Worm (Caenorhabditis elegans) whole organism, young adult: ENCODE results near the gene lgc-8.
"Not testable (repeated sequence)": the region's sequence is repeated elsewhere in the genome, so short reads cannot be mapped to it uniquely, and the experiment has no call there.

Experiments used
- B0261.1 ChIP-seq: sonication (generic microtip); optimal IDR thresholded peaks from 2 replicates; lab custom pipeline; 2016; ENCODE audit warnings: mild to moderate bottlenecking, missing genetic modification characterization, moderate library complexity, missing compliant biosample characterization
- B0336.3 ChIP-seq: fragments of 200-800 bp; sonication (Bioruptor generic); IDR thresholded peaks from 2 replicates; pipeline ENCODE4 v1.3.6; 2022; ENCODE audit warnings: missing genetic modification characterization, missing compliant biosample characterization
- D2030.7 ChIP-seq: fragments of 200-800 bp; sonication (Bioruptor generic); IDR thresholded peaks from 2 replicates; pipeline ENCODE4 v1.3.6; 2022; ENCODE audit warnings: missing genetic modification reagents, missing genetic modification characterization, missing compliant biosample characterization
- F10E7.11 ChIP-seq: sonication (generic microtip); optimal IDR thresholded peaks from 2 replicates; lab custom pipeline; 2017; ENCODE audit warnings: mild to moderate bottlenecking, missing genetic modification characterization, moderate library complexity, missing compliant biosample characterization
- F37B4.10 ChIP-seq: fragments of 200-800 bp; sonication (Bioruptor generic); IDR thresholded peaks from 2 replicates; pipeline ENCODE4 v1.3.6; 2022; ENCODE audit warnings: missing genetic modification characterization, missing compliant biosample characterization
- F39B2.1 ChIP-seq: fragments of 200-800 bp; sonication (Bioruptor generic); IDR thresholded peaks from 2 replicates; pipeline ENCODE4 v1.3.6; 2022; ENCODE audit warnings: missing genetic modification reagents, missing genetic modification characterization, missing compliant biosample characterization
- F52B5.7 ChIP-seq: sonication (generic microtip); optimal IDR thresholded peaks from 2 replicates; lab custom pipeline; 2016; ENCODE audit warnings: mild to moderate bottlenecking, missing genetic modification characterization, missing compliant biosample characterization
- T26A5.8 ChIP-seq: sonication (generic microtip); optimal IDR thresholded peaks from 2 replicates; lab custom pipeline; 2016; ENCODE audit warnings: missing genetic modification characterization, missing compliant biosample characterization
- Y53G8AR.9 ChIP-seq: fragments of 200-800 bp; sonication (Bioruptor generic); conservative IDR thresholded peaks from 2 replicates; pipeline ENCODE4 v1.3.6; 2022; ENCODE audit warnings: missing genetic modification reagents, missing genetic modification characterization, missing compliant biosample characterization
- Y79H2A.3 ChIP-seq: fragments of 200-800 bp; sonication (Bioruptor generic); conservative IDR thresholded peaks from 2 replicates; pipeline ENCODE4 v1.3.6; 2022; ENCODE audit warnings: missing genetic modification reagents, missing genetic modification characterization, missing compliant biosample characterization
- ama-1 ChIP-seq, 3 experiments: fragments of 150-350 bp in 1 of 3; sonication (generic microtip) in 2 of 3; optimal IDR thresholded peaks; 2 replicates each; lab custom pipeline; 2014 to 2018; ENCODE audit warnings: missing biosample characterization in 2 of 3, missing genetic modification characterization in 2 of 3, missing genetic modification reagents in 2 of 3
- aptf-2 ChIP-seq: fragments of 200-800 bp; sonication (Bioruptor generic); conservative IDR thresholded peaks from 2 replicates; pipeline ENCODE4 v1.3.6; 2022; ENCODE audit warnings: missing genetic modification reagents, missing genetic modification characterization, missing compliant biosample characterization
- athp-1 ChIP-seq: sonication (generic microtip); optimal IDR thresholded peaks from 2 replicates; lab custom pipeline; 2017; ENCODE audit warnings: mild to moderate bottlenecking, missing genetic modification characterization, missing compliant biosample characterization
- attf-3 ChIP-seq: fragments of 200-800 bp; sonication (Bioruptor generic); conservative IDR thresholded peaks from 2 replicates; pipeline ENCODE4 v1.3.6; 2022; ENCODE audit warnings: missing genetic modification reagents, missing genetic modification characterization, missing compliant biosample characterization
- attf-6 ChIP-seq: fragments of 200-800 bp; sonication (Bioruptor generic); IDR thresholded peaks from 2 replicates; pipeline ENCODE4 v1.3.6; 2022; ENCODE audit warnings: missing genetic modification reagents, missing genetic modification characterization, missing compliant biosample characterization
- cebp-1 ChIP-seq, 2 experiments: fragments of 200-800 bp in 1 of 2; sonication (Bioruptor generic) in 1 of 2; sonication (generic microtip) in 1 of 2; IDR thresholded peaks in 1 of 2; optimal IDR thresholded peaks in 1 of 2; 2 replicates each; pipeline versions ENCODE4 v1.3.6 to Lab custom; 2017 to 2022; ENCODE audit warnings: missing compliant biosample characterization in 2 of 2, missing genetic modification characterization in 2 of 2, mild to moderate bottlenecking in 1 of 2, missing genetic modification reagents in 1 of 2, moderate library complexity in 1 of 2
- ceh-40 ChIP-seq: fragments of 200-800 bp; sonication (Bioruptor generic); IDR thresholded peaks from 2 replicates; pipeline ENCODE4 v1.3.6; 2022; ENCODE audit warnings: missing genetic modification characterization, missing compliant biosample characterization
- ceh-91 ChIP-seq: fragments of 200-800 bp; sonication (Bioruptor generic); IDR thresholded peaks from 2 replicates; pipeline ENCODE4 v1.3.6; 2022; ENCODE audit warnings: missing genetic modification reagents, missing genetic modification characterization, missing compliant biosample characterization
- dpl-1 ChIP-seq: fragments of 150-350 bp; optimal IDR thresholded peaks from 2 replicates; lab custom pipeline; 2014; ENCODE audit warnings: missing biosample characterization, missing genetic modification reagents, missing genetic modification characterization
- ekl-4 ChIP-seq: fragments of 200-800 bp; sonication (Bioruptor generic); IDR thresholded peaks from 2 replicates; pipeline ENCODE4 v1.3.6; 2022; ENCODE audit warnings: missing genetic modification reagents, missing genetic modification characterization, missing compliant biosample characterization
- fkh-3 ChIP-seq: sonication (generic microtip); optimal IDR thresholded peaks from 2 replicates; lab custom pipeline; 2016; ENCODE audit warnings: mild to moderate bottlenecking, missing genetic modification characterization, missing compliant biosample characterization
- hmg-20 ChIP-seq: fragments of 200-800 bp; sonication (Bioruptor generic); IDR thresholded peaks from 2 replicates; pipeline ENCODE4 v1.3.6; 2022; ENCODE audit warnings: missing genetic modification reagents, missing genetic modification characterization, missing compliant biosample characterization
- lag-1 ChIP-seq: fragments of 200-800 bp; sonication (Bioruptor generic); IDR thresholded peaks from 2 replicates; pipeline ENCODE4 v1.3.6; 2022; ENCODE audit warnings: missing genetic modification reagents, missing genetic modification characterization, missing compliant biosample characterization
- let-526 ChIP-seq: fragments of 200-800 bp; sonication (Bioruptor generic); IDR thresholded peaks from 2 replicates; pipeline ENCODE4 v1.3.6; 2022; ENCODE audit warnings: missing genetic modification reagents, missing genetic modification characterization, missing compliant biosample characterization
- lir-1 ChIP-seq: fragments of 200-800 bp; sonication (Bioruptor generic); conservative IDR thresholded peaks from 2 replicates; pipeline ENCODE4 v1.3.6; 2022; ENCODE audit warnings: missing genetic modification reagents, missing genetic modification characterization, missing compliant biosample characterization
- lsl-1 ChIP-seq: fragments of 200-800 bp; sonication (Bioruptor generic); optimal IDR thresholded peaks from 2 replicates; lab custom pipeline; 2018; ENCODE audit warnings: mild to moderate bottlenecking, missing genetic modification characterization, moderate library complexity, missing compliant biosample characterization
- lsy-27 ChIP-seq: sonication (generic microtip); optimal IDR thresholded peaks from 2 replicates; lab custom pipeline; 2017; ENCODE audit warnings: missing genetic modification characterization, mild to moderate bottlenecking, missing compliant biosample characterization, antibody characterized with exemption, missing genotype, borderline replicate concordance; ENCODE audit not compliant: insufficient read depth
- madf-3 ChIP-seq: fragments of 200-800 bp; sonication (Bioruptor generic); IDR thresholded peaks from 2 replicates; pipeline ENCODE4 v1.3.6; 2022; ENCODE audit warnings: missing genetic modification reagents, missing genetic modification characterization, missing compliant biosample characterization
- madf-8 ChIP-seq: fragments of 200-800 bp; sonication (Bioruptor generic); conservative IDR thresholded peaks from 2 replicates; pipeline ENCODE4 v1.3.6; 2022; ENCODE audit warnings: missing genetic modification reagents, missing genetic modification characterization, missing compliant biosample characterization
- mes-4 ChIP-seq: sonication (generic microtip); optimal IDR thresholded peaks from 2 replicates; lab custom pipeline; 2016; ENCODE audit warnings: missing genotype, missing genetic modification characterization, missing compliant biosample characterization
- mxl-1 ChIP-seq: sonication (generic microtip); optimal IDR thresholded peaks from 2 replicates; lab custom pipeline; 2016; ENCODE audit warnings: missing genetic modification characterization, missing compliant biosample characterization
- nfya-1 ChIP-seq: sonication (generic microtip); optimal IDR thresholded peaks from 2 replicates; lab custom pipeline; 2017; ENCODE audit warnings: antibody characterized with exemption, missing compliant biosample characterization, missing genetic modification characterization, borderline replicate concordance; ENCODE audit not compliant: insufficient read depth
- nhr-120 ChIP-seq: fragments of 200-800 bp; sonication (Bioruptor generic); IDR thresholded peaks from 2 replicates; pipeline ENCODE4 v1.3.6; 2022; ENCODE audit warnings: missing genetic modification characterization, missing compliant biosample characterization
- nhr-179 ChIP-seq: sonication (generic microtip); optimal IDR thresholded peaks from 2 replicates; lab custom pipeline; 2016; ENCODE audit warnings: mild to moderate bottlenecking, missing genetic modification characterization, missing compliant biosample characterization
- rec-8 ChIP-seq, 2 experiments: sonication (generic microtip); optimal IDR thresholded peaks; 2 replicates each; lab custom pipeline; 2016; ENCODE audit warnings: mild to moderate bottlenecking in 2 of 2, missing genetic modification characterization in 2 of 2, missing genetic modification reagents in 2 of 2, missing genotype in 2 of 2, missing biosample characterization in 1 of 2, missing compliant biosample characterization in 1 of 2, moderate library complexity in 1 of 2
- sdz-38 ChIP-seq: sonication (generic microtip); optimal IDR thresholded peaks from 2 replicates; lab custom pipeline; 2016; ENCODE audit warnings: missing genotype, missing genetic modification characterization, missing compliant biosample characterization
- somi-1 ChIP-seq: fragments of 200-800 bp; sonication (Bioruptor generic); optimal IDR thresholded peaks from 2 replicates; lab custom pipeline; 2018; ENCODE audit warnings: mild to moderate bottlenecking, missing genetic modification characterization, missing compliant biosample characterization
- unc-62 ChIP-seq: fragments of 150-350 bp; optimal IDR thresholded peaks from 2 replicates; lab custom pipeline; 2014; ENCODE audit warnings: missing biosample characterization, missing genetic modification reagents, missing genetic modification characterization
- ztf-18 ChIP-seq: sonication (generic microtip); optimal IDR thresholded peaks from 2 replicates; lab custom pipeline; 2016; ENCODE audit warnings: missing genotype, mild to moderate bottlenecking, missing genetic modification characterization, missing compliant biosample characterization
- ztf-25 ChIP-seq: fragments of 200-800 bp; sonication (Bioruptor generic); IDR thresholded peaks from 2 replicates; pipeline ENCODE4 v1.3.6; 2022; ENCODE audit warnings: missing genetic modification reagents, missing genetic modification characterization, missing compliant biosample characterization
- ztf-26 ChIP-seq: sonication (generic microtip); optimal IDR thresholded peaks from 2 replicates; lab custom pipeline; 2017; ENCODE audit warnings: missing genetic modification characterization, missing compliant biosample characterization
- ztf-6 ChIP-seq: fragments of 200-800 bp; sonication (Bioruptor generic); IDR thresholded peaks from 2 replicates; pipeline ENCODE4 v1.3.6; 2022; ENCODE audit warnings: missing genetic modification reagents, missing genetic modification characterization, missing compliant biosample characterization

lgc-8 gene

DNA sequence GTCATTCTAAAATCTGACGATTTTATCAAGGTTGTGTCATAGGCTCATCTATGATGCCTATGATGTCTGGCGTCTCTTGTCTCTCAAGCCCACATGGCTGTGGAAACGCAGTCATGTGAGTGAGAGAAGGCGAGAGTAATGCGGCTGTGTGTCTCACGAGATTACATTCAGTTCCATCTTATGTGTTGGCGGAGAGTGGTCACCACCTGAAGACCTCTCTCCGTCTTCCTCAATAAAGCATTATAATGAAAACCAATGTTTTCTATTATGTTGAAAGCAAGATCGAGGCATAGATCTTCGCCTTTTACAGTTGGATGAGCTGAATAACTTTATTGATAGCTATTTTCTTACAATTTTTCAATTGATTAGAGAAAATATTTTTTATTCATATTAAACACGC is 47.7 kb downstream of the lgc-8 start (continued):
- 0 out of 2 replicates have a peak, but pooled peaks have one; percentile 18 for TF ChIP-seq cebp-1 (GFP tag; IDR thresholded peaks at IDR 0.05; lab: Robert Waterston, UW)
- TF ChIP-seq cebp-1 (tag; optimal IDR thresholded peaks at IDR 0.05; lab: Kevin White, UChicago) = not testable (repeated sequence)
- TF ChIP-seq lir-1 (GFP tag; lab: Robert Waterston, UW) = peak; percentile 27; the same call in 1 of the 2 replicates
- peak; percentile 6; the same call in 1 of the 2 replicates for TF ChIP-seq let-526 (GFP tag; lab: Robert Waterston, UW)

DNA sequence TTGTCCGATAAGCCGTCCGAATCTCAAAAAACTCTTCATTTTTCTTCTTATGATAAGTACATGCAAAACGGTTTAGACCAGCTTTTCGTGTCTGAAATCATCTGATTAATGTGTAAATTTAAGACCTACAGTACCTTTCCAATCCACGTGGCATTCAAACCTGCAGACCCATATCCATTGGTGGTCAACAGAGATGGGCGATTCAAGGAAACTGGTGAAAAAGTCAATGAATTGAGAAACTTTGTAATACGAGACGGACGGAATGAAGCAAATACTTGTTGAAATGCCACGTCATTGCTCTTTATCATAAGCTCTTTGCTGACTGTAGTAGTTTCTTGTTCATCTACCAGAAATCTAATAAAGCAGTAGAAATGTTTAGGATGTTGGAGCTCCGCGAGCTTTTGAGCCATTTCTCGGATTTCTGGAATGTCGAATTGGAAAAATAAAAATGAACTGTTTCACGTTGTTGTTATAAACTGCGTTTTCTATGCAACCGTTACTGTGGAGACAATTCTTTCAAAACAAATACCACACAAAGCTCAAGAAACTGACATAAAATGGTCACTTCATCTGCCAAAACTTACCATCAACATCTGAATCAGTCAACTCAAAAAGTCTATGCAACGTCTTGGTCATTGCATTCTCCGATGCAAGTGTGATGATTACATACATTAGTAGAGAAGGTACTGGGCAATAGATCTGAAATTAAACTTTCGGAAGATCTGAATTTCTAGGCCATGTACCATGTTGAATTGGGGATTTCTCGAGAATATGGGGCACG is 48.5 kb downstream of the lgc-8 start:
- TF ChIP-seq Y53G8AR.9 (GFP tag; lab: Robert Waterston, UW) (peak; percentile 30; the same call in 1 of the 2 replicates), ama-1 (optimal IDR thresholded peaks at IDR 0.05; lab: Kevin White, UChicago) (peak; percentile 70), ama-1 (GFP tag; optimal IDR thresholded peaks at IDR 0.05; lab: Kevin White, UChicago) (no peak), ztf-18 (no peak), mxl-1 (no peak), ztf-6 (GFP tag; lab: Robert Waterston, UW) (no peak), D2030.7 (GFP tag; lab: Robert Waterston, UW) (no peak), lir-1 (GFP tag; lab: Robert Waterston, UW) (no peak), attf-6 (no peak), fkh-3 (tag; lab: Kevin White, UChicago) (no peak), B0261.1 (tag; lab: Kevin White, UChicago) (no peak), nhr-120 (no peak), ceh-91 (GFP tag; lab: Robert Waterston, UW) (no peak), sdz-38 (no peak), ztf-25 (no peak), cebp-1 (GFP tag; IDR thresholded peaks at IDR 0.05; lab: Robert Waterston, UW) (no peak), cebp-1 (tag; optimal IDR thresholded peaks at IDR 0.05; lab: Kevin White, UChicago) (peak; percentile 28), lsl-1 (GFP tag; lab: Kevin White, UChicago) (no peak), nfya-1 (tag; lab: Kevin White, UChicago) (no peak)

DNA sequence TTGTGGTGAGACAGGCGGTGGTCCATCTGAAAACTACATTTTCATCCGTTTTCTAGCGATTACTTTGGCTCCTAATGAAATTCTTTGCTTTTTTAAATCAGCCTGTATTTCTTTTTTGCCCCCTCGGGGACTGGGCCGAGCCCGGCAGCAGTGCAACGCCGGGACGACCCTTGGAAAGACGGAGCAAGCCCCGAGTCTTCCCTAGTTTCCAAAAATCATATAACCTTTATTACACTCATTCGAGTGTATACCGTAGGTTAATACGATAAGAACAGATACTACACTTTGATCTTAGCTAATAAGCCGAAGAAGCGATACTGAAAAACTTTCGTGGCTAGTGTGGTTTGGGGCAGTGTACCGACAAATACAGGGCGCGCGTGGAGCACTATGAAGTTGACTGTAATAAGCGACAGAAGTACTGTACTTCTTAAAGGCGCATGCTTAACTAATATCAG is 49.1 kb downstream of the lgc-8 start:
- TF ChIP-seq athp-1 (tag; lab: Kevin White, UChicago) (peak; percentile 21), mes-4 (tag; lab: Kevin White, UChicago) (no peak), aptf-2 (GFP tag; lab: Robert Waterston, UW) (peak; percentile 52; the same call in 1 of the 2 replicates), ceh-91 (GFP tag; lab: Robert Waterston, UW) (peak; percentile 63; the same call in 1 of the 2 replicates), B0336.3 (GFP tag; lab: Robert Waterston, UW) (peak; percentile 91), rec-8 (tag; optimal IDR thresholded peaks at IDR 0.05; lab: Kevin White, UChicago) (no peak), lsy-27 (tag; lab: Kevin White, UChicago) (peak; percentile 42), T26A5.8 (tag; lab: Kevin White, UChicago) (no peak), ceh-40 (0 out of 2 replicates have a peak, but pooled peaks have one; percentile 31), F52B5.7 (tag; lab: Kevin White, UChicago) (no peak), unc-62 (GFP tag; lab: Kevin White, UChicago) (no peak), ztf-25 (0 out of 2 replicates have a peak, but pooled peaks have one; percentile 3), ztf-6 (GFP tag; lab: Robert Waterston, UW) (no peak), lag-1 (no peak), madf-3 (GFP tag; lab: Robert Waterston, UW) (0 out of 2 replicates have a peak, but pooled peaks have one; percentile 45), F10E7.11 (tag; lab: Kevin White, UChicago) (no peak), ztf-26 (no peak), somi-1 (no peak), ekl-4 (GFP tag; lab: Robert Waterston, UW) (peak; percentile 71), dpl-1 (GFP tag; lab: Kevin White, UChicago) (no peak), Y79H2A.3 (GFP tag; lab: Robert Waterston, UW) (0 out of 2 replicates have a peak, but pooled peaks have one; percentile 12), nhr-179 (tag; lab: Kevin White, UChicago) (no peak), madf-8 (GFP tag; lab: Robert Waterston, UW) (peak; percentile 99), F39B2.1 (GFP tag; lab: Robert Waterston, UW) (0 out of 2 replicates have a peak, but pooled peaks have one; percentile 14), F37B4.10 (GFP tag; lab: Robert Waterston, UW) (no peak), hmg-20 (GFP tag; lab: Robert Waterston, UW) (peak; percentile 45; the same call in 1 of the 2 replicates), attf-3 (GFP tag; lab: Robert Waterston, UW) (peak; percentile 44)
